Fruit fly (Drosophila melanogaster): ENCODE measurements around the gene Sf3b5.

The Sf3b5 gene

DNA sequence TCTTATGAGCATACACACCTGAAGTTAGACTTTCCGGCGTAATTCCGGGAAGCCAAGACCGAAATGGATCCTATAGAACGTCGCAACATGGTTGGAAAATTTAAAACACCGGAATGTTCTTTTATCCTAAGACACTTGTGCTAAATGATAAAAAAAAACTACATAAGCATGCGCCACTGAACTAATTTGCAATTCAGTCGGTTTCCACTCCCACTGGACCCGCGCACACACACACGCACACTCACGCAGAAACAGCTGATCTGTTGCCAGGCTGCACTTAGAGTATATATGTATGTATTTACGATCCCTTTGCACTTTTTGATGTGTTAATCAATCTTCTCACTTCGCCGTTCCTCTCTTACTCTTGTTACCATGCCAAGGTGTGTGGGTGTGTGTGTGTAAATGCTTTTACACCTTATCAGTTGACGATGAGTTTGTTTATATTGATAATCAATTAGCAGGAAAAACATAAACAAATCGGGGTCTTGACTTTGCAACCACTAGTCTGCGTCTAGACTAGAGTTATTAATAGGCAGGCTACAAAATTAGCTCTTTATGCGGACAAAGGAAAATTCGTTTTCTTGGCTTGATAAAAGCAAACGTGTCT lies 33.4 kb upstream of the Sf3b5 start, which contains the start of gene Mst85C (continued):
- TF ChIP-seq CG17802 (tag; optimal IDR thresholded peaks at IDR 0.05) (no peak), ab (GFP tag; optimal IDR thresholded peaks at IDR 0.05) (no peak), lmd (GFP tag; IDR thresholded peaks at IDR 0.05) (no peak), Hmr (GFP tag; optimal IDR thresholded peaks at IDR 0.05) (no peak), cg (GFP tag; optimal IDR thresholded peaks at IDR 0.05) (peak; percentile 86), crol (GFP tag; IDR thresholded peaks at IDR 0.05) (no peak), CG7963 (GFP tag; IDR thresholded peaks at IDR 0.05; ENCODE audit: partially characterized antibody) (no peak), CG7556 (GFP tag; optimal IDR thresholded peaks at IDR 0.05) (no peak), CG1792 (GFP tag; optimal IDR thresholded peaks at IDR 0.05) (no peak), CrebB (tag; optimal IDR thresholded peaks at IDR 0.05) (no peak), CG30020 (tag; optimal IDR thresholded peaks at IDR 0.05) (no peak), CG13894 (tag; optimal IDR thresholded peaks at IDR 0.05) (no peak), hth (optimal IDR thresholded peaks at IDR 0.05) (no peak), CG11696 (GFP tag; IDR thresholded peaks at IDR 0.05) (no peak), unc-4 (GFP tag; IDR thresholded peaks at IDR 0.05; ENCODE audit: partially characterized antibody) (no peak), cas (GFP tag; IDR thresholded peaks at IDR 0.05) (no peak), Doc2 (GFP tag; IDR thresholded peaks at IDR 0.05) (no peak), CG13775 (GFP tag; optimal IDR thresholded peaks at IDR 0.05) (no peak), inv (GFP tag; IDR thresholded peaks at IDR 0.05; ENCODE audit: partially characterized antibody) (no peak), mirr (GFP tag; optimal IDR thresholded peaks at IDR 0.05) (peak; percentile 33), Dll (GFP tag; IDR thresholded peaks at IDR 0.05; ENCODE audit: partially characterized antibody) (no peak), Sin3A (optimal IDR thresholded peaks at IDR 0.05) (no peak), dmrt99B (tag; optimal IDR thresholded peaks at IDR 0.05) (no peak), otp (GFP tag; IDR thresholded peaks at IDR 0.05) (no peak), dmrt11E (tag; optimal IDR thresholded peaks at IDR 0.05) (no peak), CG2875 (GFP tag; optimal IDR thresholded peaks at IDR 0.05) (peak; percentile 7), corto (GFP tag; optimal IDR thresholded peaks at IDR 0.05) (no peak), her (GFP tag; optimal IDR thresholded peaks at IDR 0.05) (no peak), CG15479 (GFP tag; optimal IDR thresholded peaks at IDR 0.05) (peak; percentile 62), CG3726 (GFP tag; IDR thresholded peaks at IDR 0.05) (no peak), Ptx1 (GFP tag; IDR thresholded peaks at IDR 0.05) (no peak), Oaz (GFP tag; IDR thresholded peaks at IDR 0.05) (no peak), CG1603 (tag; optimal IDR thresholded peaks at IDR 0.05) (peak; percentile 13), CG6813 (GFP tag; optimal IDR thresholded peaks at IDR 0.05) (no peak), tll (GFP tag; optimal IDR thresholded peaks at IDR 0.05) (no peak), kay (GFP tag; optimal IDR thresholded peaks at IDR 0.05) (no peak), ATbp (GFP tag; optimal IDR thresholded peaks at IDR 0.05) (no peak), run (tag; optimal IDR thresholded peaks at IDR 0.05) (no peak), CG11695 (GFP tag; IDR thresholded peaks at IDR 0.05) (no peak), dati (GFP tag; IDR thresholded peaks at IDR 0.05) (no peak), Oli (tag; optimal IDR thresholded peaks at IDR 0.05) (no peak), gcm (GFP tag; optimal IDR thresholded peaks at IDR 0.05) (no peak), Bdp1 (GFP tag; optimal IDR thresholded peaks at IDR 0.05) (no peak), CG42726 (GFP tag; IDR thresholded peaks at IDR 0.05; ENCODE audit: partially characterized antibody) (no peak), ssp (GFP tag; IDR thresholded peaks at IDR 0.05) (no peak), Spps (tag; optimal IDR thresholded peaks at IDR 0.05) (no peak), CG11560 (tag; IDR thresholded peaks at IDR 0.05) (no peak), CG14014 (GFP tag; IDR thresholded peaks at IDR 0.05) (no peak), NC2β (GFP tag; optimal IDR thresholded peaks at IDR 0.05) (no peak), CG13296 (GFP tag; optimal IDR thresholded peaks at IDR 0.05) (no peak), luna (GFP tag; optimal IDR thresholded peaks at IDR 0.05) (no peak)

All from whole organism, embryonic.